Worm (Caenorhabditis elegans): ENCODE data around the gene srbc-67.

The srbc-67 gene

DNA sequence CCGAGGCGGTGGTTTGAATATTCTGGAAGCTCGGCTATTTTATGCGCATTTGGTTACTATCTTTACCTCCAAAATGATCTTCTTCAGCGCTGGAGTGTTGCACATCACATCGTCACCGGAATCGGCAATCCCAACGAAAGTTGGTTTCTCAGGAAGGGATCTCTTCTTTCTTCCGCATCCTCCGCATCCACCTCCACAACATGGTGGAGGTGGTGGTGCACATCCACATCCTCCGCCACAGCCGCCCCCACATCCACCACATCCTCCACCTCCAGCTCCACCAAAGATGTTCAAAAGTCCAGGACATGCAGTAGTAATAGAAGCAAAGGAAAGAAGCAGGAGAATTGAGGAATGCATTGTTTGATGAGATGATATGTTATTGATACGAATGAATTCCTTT lies 16.4 kb upstream of the srbc-67 start, which contains the start of gene grl-31:
grl-31 (minus strand) TSS at position 357 of the 400 bp plus-strand sequence.
- TF ChIP-seq nhr-77 (tag; optimal IDR thresholded peaks at IDR 0.05), result no peak
- no peak for TF ChIP-seq Y75B8A.6 (GFP tag; IDR thresholded peaks at IDR 0.05)
- TF ChIP-seq daf-12 (tag; optimal IDR thresholded peaks at IDR 0.05), result no peak
- no peak for TF ChIP-seq ZK546.5 (tag; optimal IDR thresholded peaks at IDR 0.05)
- TF ChIP-seq daf-19 (GFP tag; conservative IDR thresholded peaks at IDR 0.05), result no peak
- TF ChIP-seq ZK337.2 (GFP tag; IDR thresholded peaks at IDR 0.05), result no peak
- no peak for TF ChIP-seq nhr-111 (GFP tag; optimal IDR thresholded peaks at IDR 0.05)
- no peak for TF ChIP-seq aha-1 (tag)
- TF ChIP-seq lim-7 (GFP tag; IDR thresholded peaks at IDR 0.05), result peak; percentile 21; the same call in 1 of the 2 replicates
- TF ChIP-seq sdz-12 (GFP tag; optimal IDR thresholded peaks at IDR 0.05), result no peak
- TF ChIP-seq set-16 (GFP tag; IDR thresholded peaks at IDR 0.05), result peak; percentile 51
- TF ChIP-seq hlh-30 (tag; optimal IDR thresholded peaks at IDR 0.05; ENCODE audit: insufficient read depth), result no peak
- no peak for TF ChIP-seq tag-97 (GFP tag; IDR thresholded peaks at IDR 0.05)
- no peak for TF ChIP-seq egl-43 (GFP tag; IDR thresholded peaks at IDR 0.05)
- no peak for TF ChIP-seq dve-1 (tag; optimal IDR thresholded peaks at IDR 0.05; ENCODE audit: insufficient read depth)
- no peak for TF ChIP-seq nhr-10 (tag; optimal IDR thresholded peaks at IDR 0.05)
- TF ChIP-seq pha-4 (GFP tag; IDR thresholded peaks at IDR 0.05), result no peak
- no peak for TF ChIP-seq pha-4 (tag; optimal IDR thresholded peaks at IDR 0.05)

DNA sequence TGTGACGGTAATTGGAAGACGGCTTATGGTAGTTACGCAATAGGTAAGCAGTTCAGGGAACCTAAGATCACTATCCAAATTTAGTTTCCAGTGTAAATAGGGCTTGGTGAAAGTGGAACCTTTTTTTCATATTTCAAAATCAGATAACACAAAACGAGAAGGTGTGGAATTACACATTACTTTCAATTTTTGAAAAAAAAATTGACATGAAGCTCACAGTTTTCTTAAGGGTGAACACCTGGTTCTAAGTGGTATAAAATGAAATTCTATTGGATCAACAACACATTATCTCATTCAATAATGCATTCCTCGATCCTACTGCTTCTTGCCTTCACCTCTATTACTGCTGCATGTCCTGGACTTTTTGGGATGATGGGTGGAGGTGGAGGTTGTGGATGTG lies 15.0 kb upstream of the srbc-67 start, which contains the start of gene grl-30:
grl-30 (plus strand) TSS at position 301 of the 400 bp plus-strand sequence.
- TF ChIP-seq ama-1 (optimal IDR thresholded peaks at IDR 0.05), result no peak
- TF ChIP-seq snpc-1.2 (GFP tag; IDR thresholded peaks at IDR 0.05), result no peak
- TF ChIP-seq zfp-2 (tag; optimal IDR thresholded peaks at IDR 0.05), result no peak
- TF ChIP-seq pha-4 (GFP tag; IDR thresholded peaks at IDR 0.05), result no peak
- TF ChIP-seq pha-4 (tag; optimal IDR thresholded peaks at IDR 0.05), result no peak
- TF ChIP-seq ceh-28 (tag; optimal IDR thresholded peaks at IDR 0.05), result no peak
- no peak for TF ChIP-seq skn-1 (tag; optimal IDR thresholded peaks at IDR 0.05)

DNA sequence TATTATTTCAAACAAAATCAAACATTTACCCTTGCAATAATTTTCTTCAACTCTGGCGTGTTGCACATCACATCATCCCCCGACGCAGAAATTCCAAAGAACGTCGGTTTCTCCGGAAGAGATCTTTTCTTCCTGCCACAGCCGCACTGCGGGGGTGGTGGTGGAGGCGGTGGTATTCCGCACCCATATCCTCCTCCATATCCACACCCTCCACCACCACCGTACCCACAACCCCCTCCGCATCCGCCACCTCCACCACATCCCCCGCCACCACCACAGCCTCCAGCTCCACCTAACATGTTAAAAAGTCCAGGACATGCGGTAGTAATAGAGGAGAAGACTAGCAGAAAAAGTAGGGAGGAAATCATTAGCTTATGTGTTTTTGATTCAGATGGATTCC lies 13.9 kb upstream of the srbc-67 start, which contains the start of gene grl-29:
grl-29 (minus strand) TSS at position 368 of the 400 bp plus-strand sequence.
- peak; percentile 88; the same call in 1 of the 2 replicates for TF ChIP-seq set-16 (GFP tag; IDR thresholded peaks at IDR 0.05)
- no peak for TF ChIP-seq zfp-3 (GFP tag; conservative IDR thresholded peaks at IDR 0.05)
- peak; percentile 70 for TF ChIP-seq egl-43 (GFP tag; IDR thresholded peaks at IDR 0.05)

DNA sequence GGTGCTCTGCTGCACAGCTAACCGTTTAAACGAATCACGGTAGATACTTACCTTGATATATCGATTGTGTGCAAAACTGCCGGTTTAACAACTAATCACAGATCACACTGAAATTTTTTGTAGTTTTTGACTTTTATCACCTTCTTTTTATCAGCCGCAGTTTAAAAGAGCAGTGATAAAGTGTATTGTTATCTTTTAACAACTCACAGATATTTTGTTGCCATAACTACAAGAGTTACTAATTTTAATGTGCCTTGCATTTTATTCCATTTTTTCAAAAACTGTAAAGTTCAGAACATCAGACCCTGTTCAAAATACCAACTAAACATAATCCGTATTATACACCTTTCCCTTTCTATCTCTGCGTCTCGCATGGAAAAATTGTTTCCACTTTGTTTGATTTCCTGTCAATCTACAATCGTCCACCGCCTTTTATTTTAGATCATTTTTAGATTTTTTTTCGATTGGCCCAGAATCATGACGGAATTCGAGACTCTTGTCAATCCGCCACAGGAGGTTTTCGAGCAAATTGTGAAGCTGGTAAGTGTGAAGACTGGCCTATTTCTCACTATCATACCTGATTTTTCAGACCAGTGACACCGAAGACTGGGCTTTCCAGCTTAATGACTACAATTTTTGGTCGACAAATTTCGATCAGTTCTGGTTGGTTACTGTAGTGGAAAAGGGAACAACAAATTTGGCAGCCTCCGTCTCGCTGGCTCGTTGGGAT lies 11.9 kb upstream of the srbc-67 start, which contains the start of gene T24A6.20:
T24A6.20 (plus strand) TSS at position 395 of the 730 bp plus-strand sequence.
- TF ChIP-seq zag-1 (tag; optimal IDR thresholded peaks at IDR 0.05) (no peak), unc-62 (GFP tag; optimal IDR thresholded peaks at IDR 0.05 in 1 of 2) (peak in 1 of 2 experiments; percentile 69), unc-62 (tag; optimal IDR thresholded peaks at IDR 0.05) (no peak), pqm-1 (tag; optimal IDR thresholded peaks at IDR 0.05) (peak; percentile 16), gei-8 (GFP tag; optimal IDR thresholded peaks at IDR 0.05) (no peak), nhr-237 (tag; optimal IDR thresholded peaks at IDR 0.05) (no peak), nhr-41 (GFP tag; IDR thresholded peaks at IDR 0.05) (no peak), mes-2 (tag; optimal IDR thresholded peaks at IDR 0.05; ENCODE audit: poor library complexity, severe bottlenecking) (no peak), nhr-28 (tag; optimal IDR thresholded peaks at IDR 0.05) (peak; percentile 79), mdl-1 (tag; optimal IDR thresholded peaks at IDR 0.05) (no peak), php-3 (GFP tag; IDR thresholded peaks at IDR 0.05) (0 out of 2 replicates have a peak, but pooled peaks have one; percentile 45), nhr-76 (tag; optimal IDR thresholded peaks at IDR 0.05) (no peak), nhr-48 (tag; optimal IDR thresholded peaks at IDR 0.05) (no peak), T20F7.1 (GFP tag; optimal IDR thresholded peaks at IDR 0.05) (no peak), lsy-2 (tag; optimal IDR thresholded peaks at IDR 0.05) (no peak), F37D6.2 (tag; optimal IDR thresholded peaks at IDR 0.05) (no peak), arid-1 (GFP tag; conservative IDR thresholded peaks at IDR 0.05) (no peak)
